Fruit fly (Drosophila melanogaster) S2 (cell line): Measurements from ENCODE around the gene CG15170.

Source experiments
- CG8478 ChIP-seq: fragments of >200 bp; optimal IDR thresholded peaks from 2 replicates; lab custom pipeline; 2018
- CTCF ChIP-seq, 2 experiments: fragments of >200 bp; optimal IDR thresholded peaks; 2 replicates each; lab custom pipeline; 2018

DNA sequence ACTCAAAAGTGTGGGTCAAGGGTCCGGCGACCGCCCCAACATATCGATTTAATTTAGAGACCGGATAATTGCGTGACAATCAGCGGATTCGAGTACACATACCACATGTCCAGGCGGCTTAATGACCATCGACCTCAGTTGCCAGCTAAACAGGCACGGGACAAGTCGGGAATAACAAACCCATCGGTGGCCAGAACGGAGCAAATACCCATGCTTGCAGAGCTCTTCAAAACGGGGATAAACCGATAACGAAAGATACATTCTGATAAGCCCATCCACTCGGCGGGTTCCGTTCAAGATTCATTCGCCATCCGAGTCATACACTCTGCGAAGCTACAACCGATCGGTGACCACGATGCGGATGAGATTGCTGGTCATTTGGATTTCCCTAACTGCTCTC is 687 bp upstream of the CG15170 start, which contains the start of gene CG15169:
- no peak for TF ChIP-seq CTCF (optimal IDR thresholded peaks at IDR 0.05; lab: Kevin White, UChicago)
- TF ChIP-seq CG8478 (lab: Kevin White, UChicago): no peak
